Worm (Caenorhabditis elegans) whole organism, L4/young adult: ENCODE results near the gene math-7.

Experiments used
- dao-5 ChIP-seq: sonication (generic microtip); optimal IDR thresholded peaks from 2 replicates; lab custom pipeline; 2016; ENCODE audit warnings: missing genotype, missing genetic modification characterization, moderate library complexity, missing compliant biosample characterization
- him-1 ChIP-seq: sonication (generic microtip); optimal IDR thresholded peaks from 2 replicates; lab custom pipeline; 2016; ENCODE audit warnings: missing genotype, missing genetic modification reagents, missing genetic modification characterization, missing compliant biosample characterization

DNA sequence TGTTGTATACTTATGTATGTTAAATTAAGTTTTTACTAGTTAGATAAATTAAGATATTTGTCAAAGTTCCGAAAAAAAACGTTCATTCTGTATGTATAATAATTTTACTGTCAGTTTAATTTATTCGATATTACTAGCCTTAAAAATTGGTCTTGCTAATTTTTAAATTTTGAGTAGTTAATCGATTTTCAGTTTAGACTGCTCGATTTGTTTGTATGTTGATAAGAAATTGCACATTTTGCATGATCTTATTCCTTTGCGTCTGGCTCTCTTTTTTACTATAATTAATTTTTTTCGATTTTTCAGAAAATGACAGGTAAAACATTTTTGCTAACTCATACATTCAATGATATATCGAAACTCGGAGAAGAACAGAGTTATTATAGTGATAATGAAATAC, 13.7 kb upstream of the math-7 start, which contains the start of gene math-24:
- TF ChIP-seq him-1 (tag; lab: Kevin White, UChicago), result no peak
- TF ChIP-seq dao-5 (tag; lab: Kevin White, UChicago), result no peak
